Worm (Caenorhabditis elegans) whole organism, L1 larva: Measurements from ENCODE around the gene col-37.
"Not testable (repeated sequence)": the region's sequence is repeated elsewhere in the genome, so short reads cannot be mapped to it uniquely, and the experiment has no call there.

ENCODE experiments used
- C16A3.4 ChIP-seq: fragments of 150-350 bp; optimal IDR thresholded peaks from 2 replicates; lab custom pipeline; 2014; ENCODE audit warnings: missing biosample characterization, missing genetic modification characterization
- dpl-1 ChIP-seq, 3 experiments: fragments of 150-350 bp in 2 of 3; sonication (generic microtip) in 1 of 3; optimal IDR thresholded peaks; 2 replicates each; lab custom pipeline; 2014 to 2017; ENCODE audit warnings: missing biosample characterization in 3 of 3, missing genetic modification characterization in 3 of 3, missing genetic modification reagents in 3 of 3
- elt-3 ChIP-seq, 6 experiments: fragments of 150-350 bp in 1 of 6; sonication (generic microtip); optimal IDR thresholded peaks; 2 replicates each; lab custom pipeline; 2017 to 2018; ENCODE audit warnings: missing biosample characterization in 6 of 6, missing genetic modification characterization in 6 of 6, inconsistent platforms in 1 of 6
- ets-5 ChIP-seq: fragments of 200-800 bp; sonication (Bioruptor generic); IDR thresholded peaks from 2 replicates; pipeline ENCODE4 v1.3.6; 2022; ENCODE audit warnings: missing genetic modification characterization, missing compliant biosample characterization
- lin-13 ChIP-seq: fragments of 150-350 bp; optimal IDR thresholded peaks from 2 replicates; lab custom pipeline; 2014; ENCODE audit warnings: missing biosample characterization, missing genetic modification reagents, missing genetic modification characterization
- mdl-1 ChIP-seq, 2 experiments: fragments of 150-350 bp; optimal IDR thresholded peaks; 2 replicates each; lab custom pipeline; 2014 to 2017; ENCODE audit warnings: missing biosample characterization in 2 of 2, missing genetic modification characterization in 2 of 2, inconsistent platforms in 1 of 2
- nhr-71 ChIP-seq: sonication (generic microtip); optimal IDR thresholded peaks from 2 replicates; lab custom pipeline; 2016; ENCODE audit warnings: mild to moderate bottlenecking, missing genetic modification characterization, moderate library complexity, missing compliant biosample characterization
- nhr-84 ChIP-seq: sonication (generic microtip); optimal IDR thresholded peaks from 2 replicates; lab custom pipeline; 2017; ENCODE audit warnings: missing biosample characterization, missing genetic modification characterization
- snu-23 ChIP-seq: sonication (generic microtip); optimal IDR thresholded peaks from 2 replicates; lab custom pipeline; 2016; ENCODE audit warnings: missing genetic modification characterization, missing compliant biosample characterization
- unc-30 ChIP-seq: sonication (generic microtip); optimal IDR thresholded peaks from 2 replicates; lab custom pipeline; 2017; ENCODE audit warnings: missing biosample characterization, missing genetic modification characterization
- zip-4 ChIP-seq: fragments of 200-800 bp; sonication (Bioruptor generic); optimal IDR thresholded peaks from 2 replicates; lab custom pipeline; 2018; ENCODE audit warnings: mild to moderate bottlenecking, missing genetic modification characterization, moderate library complexity, missing compliant biosample characterization

col-37 gene

ce11 chrV:12130688-12131087 lies 36.9 kb downstream of the col-37 start, which contains the start of gene C27A7.6:
C27A7.6 (minus strand) TSS chrV:12130788.
- not testable (repeated sequence) for TF ChIP-seq C16A3.4; mdl-1 (tag; optimal IDR thresholded peaks at IDR 0.05; lab: Kevin White, UChicago); nhr-84 (tag; lab: Kevin White, UChicago)
- TF ChIP-seq, all 84 proteins: peak for 0; not testable (repeated sequence) for 84

ce11 chrV:12121274-12121673 lies 46.3 kb downstream of the col-37 start, which contains the start of gene C13C4.6:
C13C4.6 (plus strand) TSS chrV:12121574.
- TF ChIP-seq unc-30: no peak

DNA sequence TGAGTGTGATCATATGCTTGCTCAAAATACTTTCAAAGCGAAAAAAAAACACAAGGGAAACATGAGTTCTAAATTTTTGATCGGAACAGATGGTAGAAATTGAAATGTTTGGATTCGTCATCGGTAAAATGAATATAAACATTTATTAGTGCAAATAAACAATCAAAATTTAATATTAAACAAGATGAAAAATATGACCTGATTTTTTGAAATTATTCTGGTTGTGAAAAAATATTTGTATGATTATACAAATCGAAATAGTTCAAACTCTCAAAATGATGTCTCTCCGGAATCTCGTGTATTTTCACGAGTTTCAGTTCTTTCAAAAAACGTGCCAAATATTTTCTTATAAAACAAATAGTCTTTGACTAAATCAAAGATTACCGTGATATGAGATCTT lies 47.2 kb downstream of the col-37 start, which contains the start of gene C13C4.7:
Gene C13C4.7, minus strand, starts transcription at position 101 of the 400 bp plus-strand sequence.
- TF ChIP-seq lin-13 (GFP tag; lab: Kevin White, UChicago): no peak
- no peak for TF ChIP-seq ets-5
- TF ChIP-seq snu-23: no peak
- no peak for TF ChIP-seq zip-4 (GFP tag; lab: Kevin White, UChicago)
- TF ChIP-seq elt-3 (tag; optimal IDR thresholded peaks at IDR 0.05; lab: Kevin White, UChicago): no peak

ce11 chrV:12117567-12118053 lies 49.9 kb downstream of the col-37 start, which contains the start of gene C13C4.8:
C13C4.8 (plus strand) TSS chrV:12118003.
- no peak for TF ChIP-seq nhr-71 (tag; lab: Kevin White, UChicago)
- no peak for TF ChIP-seq dpl-1 (GFP tag; optimal IDR thresholded peaks at IDR 0.05; lab: Kevin White, UChicago)
